Worm (Caenorhabditis elegans): ENCODE measurements around the gene fbxa-141.

DNA sequence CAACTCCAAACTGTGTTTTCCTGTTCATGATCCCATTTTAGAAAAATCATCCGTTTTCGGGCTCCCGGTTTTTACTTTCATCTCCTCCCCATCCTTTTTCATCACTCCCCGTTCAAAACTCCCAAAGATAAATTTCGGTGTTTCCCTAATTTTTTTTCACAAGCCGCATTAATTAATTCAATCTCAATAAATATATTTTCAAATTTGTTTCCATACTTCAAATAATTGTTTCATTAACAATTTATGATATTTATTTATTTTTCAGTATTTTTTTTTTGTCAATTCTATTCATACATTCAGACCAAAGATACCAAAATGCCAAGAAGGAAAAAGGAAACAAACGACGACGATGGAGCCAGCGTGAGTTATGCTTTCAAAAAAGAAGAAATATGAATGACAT is 7.7 kb upstream of the fbxa-141 start, which contains the start of gene D1025.1:
- TF ChIP-seq jun-1 (tag; optimal IDR thresholded peaks at IDR 0.05) (no peak), nfya-1 (tag; optimal IDR thresholded peaks at IDR 0.05; ENCODE audit: insufficient read depth) (no peak), mdl-1 (tag; optimal IDR thresholded peaks at IDR 0.05) (no peak), zag-1 (tag; optimal IDR thresholded peaks at IDR 0.05) (no peak)
